Fruit fly (Drosophila melanogaster) whole organism, prepupa: Measurements from ENCODE around the gene Hmbs.

Source experiments
- CG10631 ChIP-seq: fragments of 200-800 bp; sonication (Bioruptor generic); optimal IDR thresholded peaks from 2 replicates; lab custom pipeline; 2016; ENCODE audit warnings: missing biosample characterization, missing genetic modification characterization
- CG10669 ChIP-seq: fragments of 200-800 bp; sonication (Bioruptor generic); optimal IDR thresholded peaks from 3 replicates; lab custom pipeline; 2018; ENCODE audit warnings: missing biosample characterization, mild to moderate bottlenecking, missing genetic modification characterization, moderate library complexity
- CG11294 ChIP-seq: fragments of 200-800 bp; sonication (Bioruptor generic); IDR thresholded peaks from 2 replicates; pipeline ENCODE4 v1.3.6; 2022; ENCODE audit warnings: missing biosample characterization, missing genetic modification characterization
- CG1621 ChIP-seq: fragments of 200-800 bp; sonication (Bioruptor generic); optimal IDR thresholded peaks from 3 replicates; lab custom pipeline; 2018; ENCODE audit warnings: missing biosample characterization, mild to moderate bottlenecking, missing genetic modification characterization
- CG16779 ChIP-seq: fragments of 200-800 bp; sonication (Bioruptor generic); optimal IDR thresholded peaks from 3 replicates; lab custom pipeline; 2017; ENCODE audit warnings: missing biosample characterization, mild to moderate bottlenecking, missing genetic modification characterization
- CG31627 ChIP-seq: fragments of 200-800 bp; sonication (Bioruptor generic); optimal IDR thresholded peaks from 3 replicates; lab custom pipeline; 2016; ENCODE audit warnings: missing biosample characterization, missing genetic modification characterization
- CG32006 ChIP-seq: fragments of 200-800 bp; sonication (Bioruptor generic); optimal IDR thresholded peaks from 3 replicates; lab custom pipeline; 2017; ENCODE audit warnings: missing biosample characterization, mild to moderate bottlenecking, missing genetic modification characterization
- CG4318 ChIP-seq: fragments of 200-800 bp; sonication (Bioruptor generic); optimal IDR thresholded peaks from 3 replicates; lab custom pipeline; 2017; ENCODE audit warnings: missing biosample characterization, mild to moderate bottlenecking, missing genetic modification characterization
- CG6163 ChIP-seq: fragments of 200-800 bp; sonication (Bioruptor generic); IDR thresholded peaks from 3 replicates; pipeline ENCODE4 v1.3.6; 2022; ENCODE audit warnings: missing biosample characterization, missing genetic modification characterization
- CG6808 ChIP-seq: fragments of 200-800 bp; sonication (Bioruptor generic); optimal IDR thresholded peaks from 3 replicates; lab custom pipeline; 2017; ENCODE audit warnings: missing biosample characterization, missing genetic modification characterization, mild to moderate bottlenecking, moderate library complexity, missing genetic modification reagents
- CG6854 ChIP-seq: fragments of 200-800 bp; sonication (Bioruptor generic); optimal IDR thresholded peaks from 2 replicates; lab custom pipeline; 2017; ENCODE audit warnings: missing biosample characterization, mild to moderate bottlenecking, missing genetic modification characterization
- CG7368 ChIP-seq: fragments of 200-800 bp; sonication (Bioruptor generic); optimal IDR thresholded peaks from 3 replicates; lab custom pipeline; 2016; ENCODE audit warnings: missing biosample characterization, missing genetic modification characterization
- CG8119 ChIP-seq: fragments of 200-800 bp; sonication (Bioruptor generic); IDR thresholded peaks from 3 replicates; pipeline ENCODE4 v1.3.6; 2022; ENCODE audit warnings: missing biosample characterization, missing genetic modification characterization
- CG8319 ChIP-seq: fragments of 200-800 bp; sonication (Bioruptor generic); optimal IDR thresholded peaks from 3 replicates; lab custom pipeline; 2016; ENCODE audit warnings: missing biosample characterization, missing genetic modification characterization
- CG8632 ChIP-seq: fragments of 200-800 bp; sonication (Bioruptor generic); optimal IDR thresholded peaks from 3 replicates; lab custom pipeline; 2016; ENCODE audit warnings: missing biosample characterization, missing genetic modification characterization
- Eip78C ChIP-seq: fragments of 200-800 bp; sonication (Bioruptor generic); peaks from one replicate; lab custom pipeline; 2016; ENCODE audit warnings: missing biosample characterization, missing genetic modification characterization
- Eip93F ChIP-seq: fragments of 200-800 bp; sonication (Bioruptor generic); optimal IDR thresholded peaks from 2 replicates; lab custom pipeline; 2016; ENCODE audit warnings: missing biosample characterization, mild to moderate bottlenecking, missing genetic modification characterization
- Hr38 ChIP-seq: sonication (Bioruptor generic); optimal IDR thresholded peaks from 2 replicates; lab custom pipeline; 2016; ENCODE audit warnings: missing biosample characterization, missing genetic modification characterization
- Hr39 ChIP-seq: fragments of 200-800 bp; sonication (Bioruptor generic); optimal IDR thresholded peaks from 2 replicates; lab custom pipeline; 2016; ENCODE audit warnings: missing biosample characterization, missing genetic modification characterization
- Hr4 ChIP-seq: fragments of 200-800 bp; sonication (Bioruptor generic); optimal IDR thresholded peaks from 3 replicates; lab custom pipeline; 2016; ENCODE audit warnings: missing biosample characterization, missing genetic modification characterization
- Lpt ChIP-seq: fragments of 200-800 bp; sonication (Bioruptor generic); optimal IDR thresholded peaks from 3 replicates; lab custom pipeline; 2016; ENCODE audit warnings: missing biosample characterization, missing genetic modification characterization
- Met ChIP-seq: fragments of 200-800 bp; sonication (Bioruptor generic); optimal IDR thresholded peaks from 3 replicates; lab custom pipeline; 2016; ENCODE audit warnings: missing biosample characterization, missing genetic modification characterization
- OdsH ChIP-seq: fragments of 200-800 bp; sonication (Bioruptor generic); optimal IDR thresholded peaks from 3 replicates; lab custom pipeline; 2016; ENCODE audit warnings: missing biosample characterization, missing genetic modification characterization
- Sox15 ChIP-seq: fragments of 200-800 bp; sonication (Bioruptor generic); optimal IDR thresholded peaks from 3 replicates; lab custom pipeline; 2016; ENCODE audit warnings: missing biosample characterization, missing genetic modification characterization
- acj6 ChIP-seq: fragments of 200-800 bp; sonication (Bioruptor generic); optimal IDR thresholded peaks from 3 replicates; lab custom pipeline; 2016; ENCODE audit warnings: missing biosample characterization, missing genetic modification characterization
- cyc ChIP-seq: fragments of 200-800 bp; sonication (Bioruptor generic); optimal IDR thresholded peaks from 3 replicates; lab custom pipeline; 2016; ENCODE audit warnings: missing biosample characterization, missing genetic modification characterization
- dsx ChIP-seq: fragments of 200-800 bp; optimal IDR thresholded peaks from 3 replicates; lab custom pipeline; 2019; ENCODE audit warnings: missing biosample characterization, mild to moderate bottlenecking, missing genetic modification characterization, moderate library complexity; ENCODE audit not compliant: poor library complexity, severe bottlenecking
- esn ChIP-seq: fragments of 200-800 bp; sonication (Bioruptor generic); optimal IDR thresholded peaks from 2 replicates; lab custom pipeline; 2016; ENCODE audit warnings: missing biosample characterization, mild to moderate bottlenecking, missing genetic modification characterization, moderate library complexity
- fd85E ChIP-seq: fragments of 200-800 bp; sonication (Bioruptor generic); optimal IDR thresholded peaks from 3 replicates; lab custom pipeline; 2016; ENCODE audit warnings: missing biosample characterization, missing genetic modification characterization
- lz ChIP-seq: fragments of 200-800 bp; sonication (Bioruptor generic); optimal IDR thresholded peaks from 3 replicates; lab custom pipeline; 2016; ENCODE audit warnings: missing biosample characterization, missing genetic modification characterization
- net ChIP-seq: fragments of 200-800 bp; sonication (Bioruptor generic); optimal IDR thresholded peaks from 3 replicates; lab custom pipeline; 2016; ENCODE audit warnings: missing biosample characterization, missing genetic modification characterization
- pdm3 ChIP-seq: fragments of 200-800 bp; sonication (Bioruptor generic); optimal IDR thresholded peaks from 3 replicates; lab custom pipeline; 2016; ENCODE audit warnings: missing biosample characterization, missing genetic modification characterization
- ss ChIP-seq, 2 experiments: fragments of 200-800 bp; sonication (Bioruptor generic); optimal IDR thresholded peaks; 2 replicates in 1 of 2; 3 replicates in 1 of 2; lab custom pipeline; 2017 to 2018; ENCODE audit warnings: mild to moderate bottlenecking in 2 of 2, missing biosample characterization in 2 of 2, missing genetic modification characterization in 2 of 2, moderate library complexity in 1 of 2
- svp ChIP-seq: fragments of 200-800 bp; sonication (Bioruptor generic); peaks from one replicate; lab custom pipeline; 2016; ENCODE audit warnings: missing biosample characterization, missing genetic modification characterization
- topi ChIP-seq: fragments of 200-800 bp; sonication (Bioruptor generic); optimal IDR thresholded peaks from 3 replicates; lab custom pipeline; 2016; ENCODE audit warnings: missing biosample characterization, missing genetic modification characterization

The Hmbs gene

dm6 chr3L:1348248-1348647, 13.6 kb downstream of the Hmbs start (continued):
- TF ChIP-seq Hr4 (GFP tag; lab: Kevin White, UChicago): peak; percentile 89
- TF ChIP-seq fd85E (GFP tag; lab: Kevin White, UChicago): no peak
- TF ChIP-seq Eip78C (GFP tag; lab: Kevin White, UChicago): peak; percentile 92
- TF ChIP-seq CG31627: peak; percentile 82
- TF ChIP-seq CG7368 (GFP tag; lab: Kevin White, UChicago): peak; percentile 58
- TF ChIP-seq Eip93F: peak; percentile 36
- TF ChIP-seq pdm3 (GFP tag; lab: Kevin White, UChicago): peak; percentile 85
- peak; percentile 69 for TF ChIP-seq esn (GFP tag; lab: Kevin White, UChicago)
- peak; percentile 78 for TF ChIP-seq cyc (GFP tag; lab: Kevin White, UChicago)
- TF ChIP-seq CG10669 (GFP tag; lab: Kevin White, UChicago): peak; percentile 68
- peak; percentile 31 for TF ChIP-seq CG6854 (GFP tag; lab: Kevin White, UChicago)
- TF ChIP-seq CG4318 (GFP tag; lab: Kevin White, UChicago): no peak
- TF ChIP-seq CG16779 (tag; lab: Kevin White, UChicago): no peak
- TF ChIP-seq net (GFP tag; lab: Kevin White, UChicago): no peak
- peak; percentile 71 for TF ChIP-seq CG10631 (GFP tag; lab: Kevin White, UChicago)
- peak; percentile 69 for TF ChIP-seq CG8319
- TF ChIP-seq Lpt: peak; percentile 73
- peak; percentile 86 for TF ChIP-seq svp (GFP tag; lab: Kevin White, UChicago)
- peak; percentile 67 for TF ChIP-seq CG8632 (GFP tag; lab: Kevin White, UChicago)
- TF ChIP-seq Sox15 (GFP tag; lab: Kevin White, UChicago): peak; percentile 71
- peak; percentile 82 for TF ChIP-seq acj6 (GFP tag; lab: Kevin White, UChicago)
- peak; percentile 70 for TF ChIP-seq dsx (GFP tag; lab: Kevin White, UChicago)
- TF ChIP-seq CG11294 (GFP tag; lab: Robert Waterston, UW): peak; percentile 63
- peak; percentile 92 for TF ChIP-seq CG6163 (GFP tag; lab: Robert Waterston, UW)
- TF ChIP-seq Hr38 (GFP tag; lab: Kevin White, UChicago): no peak

DNA sequence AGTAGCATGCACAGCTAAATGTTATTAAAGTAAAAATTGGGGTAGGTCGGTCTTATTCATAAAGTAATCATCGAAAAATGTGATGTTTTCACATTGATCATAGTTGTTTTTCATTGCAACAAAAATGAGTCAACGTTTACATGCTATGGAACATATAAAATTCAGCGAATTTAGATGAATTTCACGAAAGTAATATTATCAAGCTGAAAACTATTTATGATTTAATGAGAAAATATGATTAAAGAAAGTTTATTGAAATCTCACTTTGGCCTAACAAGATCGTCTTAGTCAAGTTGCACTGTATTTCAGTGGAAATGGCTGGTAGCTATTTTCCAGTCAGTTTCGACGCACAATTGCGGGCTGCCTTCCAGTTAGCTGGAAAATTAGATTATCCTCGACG, 14.2 kb downstream of the Hmbs start:
- no peak for TF ChIP-seq Hr39 (GFP tag; lab: Kevin White, UChicago)
- peak; percentile 9 for TF ChIP-seq esn (GFP tag; lab: Kevin White, UChicago)
- no peak for TF ChIP-seq CG16779 (tag; lab: Kevin White, UChicago)
- TF ChIP-seq CG6808 (GFP tag; lab: Kevin White, UChicago): no peak
- TF ChIP-seq Met (GFP tag; lab: Kevin White, UChicago): peak; percentile 24
- no peak for TF ChIP-seq Eip93F
- peak; percentile 26 for TF ChIP-seq acj6 (GFP tag; lab: Kevin White, UChicago)
- TF ChIP-seq Eip78C (GFP tag; lab: Kevin White, UChicago): peak; percentile 48
- TF ChIP-seq Hr4 (GFP tag; lab: Kevin White, UChicago): peak; percentile 16
- no peak for TF ChIP-seq OdsH (GFP tag; lab: Kevin White, UChicago)
- peak; percentile 0 for TF ChIP-seq CG31627
- no peak for TF ChIP-seq lz (GFP tag; lab: Kevin White, UChicago)
- TF ChIP-seq CG8319: no peak
- TF ChIP-seq, all 60 proteins: peak for 6

DNA sequence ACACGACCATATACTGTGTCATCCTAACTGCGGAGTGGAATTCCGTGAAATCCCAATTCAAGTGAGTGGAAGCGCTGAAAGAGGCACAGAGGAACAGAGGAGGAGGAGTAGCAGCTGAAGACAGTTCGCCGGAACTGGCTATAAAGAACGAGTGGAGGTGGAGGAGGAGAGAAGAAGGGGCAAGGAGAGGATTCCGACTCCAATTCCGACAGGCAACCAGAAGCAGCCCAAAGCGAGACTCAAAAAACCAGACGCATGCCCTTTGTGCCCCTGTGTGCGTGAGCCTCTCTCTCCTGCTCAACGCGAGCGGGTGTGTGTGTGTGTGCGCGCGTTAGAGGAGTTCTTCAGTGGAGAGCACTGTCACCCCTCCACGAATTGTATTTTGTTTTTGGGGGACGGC, 14.7 kb downstream of the Hmbs start:
- TF ChIP-seq CG8119: no peak
- TF ChIP-seq Eip78C (GFP tag; lab: Kevin White, UChicago): no peak
- TF ChIP-seq CG32006 (GFP tag; lab: Kevin White, UChicago): no peak
- TF ChIP-seq CG6163 (GFP tag; lab: Robert Waterston, UW): 0 out of 3 replicates have a peak, but pooled peaks have one; percentile 17
- peak; percentile 64 for TF ChIP-seq CG1621 (tag; lab: Kevin White, UChicago)
- peak; percentile 25 for TF ChIP-seq svp (GFP tag; lab: Kevin White, UChicago)
- peak in 1 of 2 experiments; percentile 28 for TF ChIP-seq ss (GFP tag; optimal IDR thresholded peaks at IDR 0.05; lab: Kevin White, UChicago)
- no peak for TF ChIP-seq topi (GFP tag; lab: Kevin White, UChicago)
